Fruit fly (Drosophila melanogaster) Kc167 (cell line): ENCODE data around the gene Vm32E.

Experiments used
- Myc ChIP-seq: fragments of >200 bp; optimal IDR thresholded peaks from 2 replicates; lab custom pipeline; 2017; ENCODE audit warnings: missing external identifiers
- Sin3A ChIP-seq: fragments of >200 bp; optimal IDR thresholded peaks from 2 replicates; lab custom pipeline; 2018; ENCODE audit warnings: missing external identifiers
- insv ChIP-seq: fragments of >200 bp; optimal IDR thresholded peaks from 3 replicates; lab custom pipeline; 2018; ENCODE audit warnings: missing external identifiers
- psq ChIP-seq: fragments of >200 bp; optimal IDR thresholded peaks from 2 replicates; lab custom pipeline; 2017; ENCODE audit warnings: missing external identifiers

DNA sequence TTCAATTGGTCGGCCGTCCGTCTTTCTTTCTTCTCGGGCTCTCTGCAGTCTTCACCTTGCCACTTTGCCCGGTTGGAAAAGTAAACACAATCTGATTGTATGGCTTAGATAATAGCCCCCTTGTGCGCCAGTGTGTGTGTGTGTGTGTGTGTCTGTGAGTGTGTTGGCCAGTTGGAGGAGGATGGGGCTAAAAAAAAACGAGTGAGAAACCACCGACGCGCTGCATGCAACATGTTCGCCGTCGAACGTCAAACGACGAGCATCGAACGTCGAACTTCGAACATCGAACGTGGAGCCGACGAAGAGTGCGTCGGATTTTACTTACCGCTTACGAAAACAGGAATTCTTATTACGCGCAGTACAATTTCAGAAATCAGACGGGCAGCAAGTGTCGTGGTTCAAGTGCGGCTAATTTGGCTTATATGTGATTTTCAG, 38.9 kb upstream of the Vm32E start, which contains the start of gene ab:
- no peak for TF ChIP-seq insv
- TF ChIP-seq Sin3A (lab: Kevin White, UChicago) = no peak
- no peak for TF ChIP-seq psq (lab: Kevin White, UChicago)
- no peak for TF ChIP-seq Myc (lab: Kevin White, UChicago)
